Worm (Caenorhabditis elegans) whole organism, L3 larva: Measurements from ENCODE around the gene F40G9.7.

Source experiments
- R02D3.7 ChIP-seq: fragments of 150-350 bp; optimal IDR thresholded peaks from 2 replicates; lab custom pipeline; 2014; ENCODE audit warnings: missing biosample characterization, missing genetic modification characterization
- egl-5 ChIP-seq: fragments of 150-350 bp; optimal IDR thresholded peaks from 2 replicates; lab custom pipeline; 2017; ENCODE audit warnings: missing biosample characterization, missing genetic modification reagents, missing genetic modification characterization, inconsistent platforms
- mdl-1 ChIP-seq: fragments of 150-350 bp; optimal IDR thresholded peaks from 2 replicates; lab custom pipeline; 2014; ENCODE audit warnings: missing biosample characterization, missing genetic modification characterization
- mml-1 ChIP-seq: fragments of 150-350 bp; sonication (generic microtip); optimal IDR thresholded peaks from 3 replicates; lab custom pipeline; 2014; ENCODE audit warnings: missing biosample characterization, missing genetic modification characterization
- nfya-1 ChIP-seq: sonication (generic microtip); optimal IDR thresholded peaks from 2 replicates; lab custom pipeline; 2017; ENCODE audit warnings: missing genetic modification characterization, mild to moderate bottlenecking, missing compliant biosample characterization, antibody characterized with exemption, moderate library complexity; ENCODE audit not compliant: insufficient read depth
- nhr-237 ChIP-seq: fragments of 150-350 bp; optimal IDR thresholded peaks from 2 replicates; lab custom pipeline; 2014; ENCODE audit warnings: missing biosample characterization, missing genetic modification characterization
- nhr-67 ChIP-seq: fragments of 150-350 bp; optimal IDR thresholded peaks from 2 replicates; lab custom pipeline; 2014; ENCODE audit warnings: missing biosample characterization, missing genetic modification characterization
- pha-4 ChIP-seq: fragments of 150-350 bp; optimal IDR thresholded peaks from 2 replicates; lab custom pipeline; 2014; ENCODE audit warnings: missing biosample characterization, missing genetic modification reagents, missing genetic modification characterization
- skn-1 ChIP-seq: fragments of 150-350 bp; optimal IDR thresholded peaks from 2 replicates; lab custom pipeline; 2014; ENCODE audit warnings: missing biosample characterization, missing genetic modification characterization

- TF ChIP-seq pha-4 (tag; lab: Kevin White, UChicago) (no peak), nhr-67 (tag; lab: Kevin White, UChicago) (no peak), nhr-237 (tag; lab: Kevin White, UChicago) (no peak), mdl-1 (tag; lab: Kevin White, UChicago) (no peak), R02D3.7 (tag; lab: Kevin White, UChicago) (no peak), egl-5 (tag; lab: Kevin White, UChicago) (no peak), nfya-1 (tag; lab: Kevin White, UChicago) (no peak), mml-1 (tag; lab: Kevin White, UChicago) (no peak), skn-1 (tag; lab: Kevin White, UChicago) (no peak)
Observed at ce11 chrIII:146369-146768, 19.1 kb upstream of the F40G9.7 start, which contains the start of gene fbxb-84.
